Worm (Caenorhabditis elegans) whole organism, L3 larva: Measurements from ENCODE around the gene F01G12.18.

Experiments
- R02D3.7 ChIP-seq: fragments of 150-350 bp; optimal IDR thresholded peaks from 2 replicates; lab custom pipeline; 2014; ENCODE audit warnings: missing biosample characterization, missing genetic modification characterization
- ZK546.5 ChIP-seq: sonication (generic microtip); optimal IDR thresholded peaks from 2 replicates; lab custom pipeline; 2017; ENCODE audit warnings: missing biosample characterization, missing genetic modification characterization
- aly-2 ChIP-seq: fragments of 150-350 bp; optimal IDR thresholded peaks from 2 replicates; lab custom pipeline; 2014; ENCODE audit warnings: missing biosample characterization, missing genetic modification characterization
- ama-1 ChIP-seq: fragments of 150-350 bp; optimal IDR thresholded peaks from 2 replicates; lab custom pipeline; 2018
- ceh-16 ChIP-seq: sonication (generic microtip); optimal IDR thresholded peaks from 2 replicates; lab custom pipeline; 2017; ENCODE audit warnings: missing biosample characterization, missing genetic modification characterization
- ceh-82 ChIP-seq: fragments of 150-350 bp; optimal IDR thresholded peaks from 2 replicates; lab custom pipeline; 2014; ENCODE audit warnings: missing biosample characterization, missing genetic modification characterization
- ceh-9 ChIP-seq: sonication (generic microtip); optimal IDR thresholded peaks from 2 replicates; lab custom pipeline; 2018; ENCODE audit warnings: missing biosample characterization, missing genetic modification characterization
- daf-12 ChIP-seq: fragments of 150-350 bp; optimal IDR thresholded peaks from 2 replicates; lab custom pipeline; 2014; ENCODE audit warnings: missing biosample characterization, missing genetic modification reagents, missing genetic modification characterization
- egl-5 ChIP-seq: fragments of 150-350 bp; optimal IDR thresholded peaks from 2 replicates; lab custom pipeline; 2017; ENCODE audit warnings: missing biosample characterization, missing genetic modification reagents, missing genetic modification characterization, inconsistent platforms
- elt-1 ChIP-seq: fragments of 150-350 bp; optimal IDR thresholded peaks from 2 replicates; lab custom pipeline; 2014; ENCODE audit warnings: missing biosample characterization, missing genetic modification characterization
- elt-2 ChIP-seq: sonication (generic microtip); optimal IDR thresholded peaks from 2 replicates; lab custom pipeline; 2016; ENCODE audit warnings: missing genetic modification reagents, mild to moderate bottlenecking, missing genetic modification characterization, missing compliant biosample characterization
- elt-3 ChIP-seq, 3 experiments: fragments of 150-350 bp in 1 of 3; sonication (generic microtip) in 2 of 3; optimal IDR thresholded peaks; 2 replicates in 2 of 3; 4 replicates in 1 of 3; lab custom pipeline; 2014 to 2017; ENCODE audit warnings: missing biosample characterization in 3 of 3, missing genetic modification characterization in 3 of 3
- eor-1 ChIP-seq, 2 experiments: fragments of 150-350 bp; optimal IDR thresholded peaks; 2 replicates each; lab custom pipeline; 2014 to 2018; ENCODE audit warnings: missing biosample characterization in 2 of 2, missing genetic modification characterization in 2 of 2
- fkh-2 ChIP-seq: fragments of 150-350 bp; optimal IDR thresholded peaks from 2 replicates; lab custom pipeline; 2014; ENCODE audit warnings: missing biosample characterization, missing genetic modification reagents, missing genetic modification characterization
- fos-1 ChIP-seq: fragments of 150-350 bp; optimal IDR thresholded peaks from 2 replicates; lab custom pipeline; 2014; ENCODE audit warnings: missing biosample characterization, missing genetic modification characterization
- jun-1 ChIP-seq: fragments of 150-350 bp; optimal IDR thresholded peaks from 2 replicates; lab custom pipeline; 2014; ENCODE audit warnings: missing biosample characterization, missing genetic modification reagents, missing genetic modification characterization
- lin-15B ChIP-seq: fragments of 150-350 bp; optimal IDR thresholded peaks from 2 replicates; lab custom pipeline; 2014; ENCODE audit warnings: missing biosample characterization, missing genetic modification characterization
- lsy-12 ChIP-seq: sonication (generic microtip); optimal IDR thresholded peaks from 2 replicates; lab custom pipeline; 2016; ENCODE audit warnings: mild to moderate bottlenecking, missing genetic modification characterization, missing compliant biosample characterization
- mdl-1 ChIP-seq: fragments of 150-350 bp; optimal IDR thresholded peaks from 2 replicates; lab custom pipeline; 2014; ENCODE audit warnings: missing biosample characterization, missing genetic modification characterization
- mml-1 ChIP-seq: fragments of 150-350 bp; sonication (generic microtip); optimal IDR thresholded peaks from 3 replicates; lab custom pipeline; 2014; ENCODE audit warnings: missing biosample characterization, missing genetic modification characterization
- nhr-11 ChIP-seq: fragments of 150-350 bp; optimal IDR thresholded peaks from 2 replicates; lab custom pipeline; 2014; ENCODE audit warnings: missing biosample characterization, missing genetic modification characterization
- nhr-12 ChIP-seq: fragments of 150-350 bp; optimal IDR thresholded peaks from 2 replicates; lab custom pipeline; 2014; ENCODE audit warnings: missing biosample characterization, missing genetic modification characterization
- nhr-23 ChIP-seq: fragments of 150-350 bp; optimal IDR thresholded peaks from 2 replicates; lab custom pipeline; 2014; ENCODE audit warnings: missing biosample characterization, missing genetic modification reagents, missing genetic modification characterization
- nhr-237 ChIP-seq: fragments of 150-350 bp; optimal IDR thresholded peaks from 2 replicates; lab custom pipeline; 2014; ENCODE audit warnings: missing biosample characterization, missing genetic modification characterization
- nhr-25 ChIP-seq: sonication (generic microtip); optimal IDR thresholded peaks from 2 replicates; lab custom pipeline; 2017; ENCODE audit warnings: missing biosample characterization, missing genetic modification characterization
- nhr-28 ChIP-seq: fragments of 150-350 bp; optimal IDR thresholded peaks from 2 replicates; lab custom pipeline; 2014; ENCODE audit warnings: missing biosample characterization, missing genetic modification characterization
- nhr-77 ChIP-seq: fragments of 150-350 bp; optimal IDR thresholded peaks from 2 replicates; lab custom pipeline; 2014; ENCODE audit warnings: missing biosample characterization, missing genetic modification characterization
- pha-4 ChIP-seq: fragments of 150-350 bp; optimal IDR thresholded peaks from 2 replicates; lab custom pipeline; 2014; ENCODE audit warnings: missing biosample characterization, missing genetic modification reagents, missing genetic modification characterization
- pqm-1 ChIP-seq: fragments of 150-350 bp; optimal IDR thresholded peaks from 2 replicates; lab custom pipeline; 2017; ENCODE audit warnings: missing biosample characterization, missing genetic modification characterization, inconsistent platforms
- sea-2 ChIP-seq: fragments of 150-350 bp; sonication (generic microtip); optimal IDR thresholded peaks from 4 replicates; lab custom pipeline; 2014; ENCODE audit warnings: missing biosample characterization, missing genetic modification reagents, missing genetic modification characterization
- snpc-4 ChIP-seq: fragments of 150-350 bp; optimal IDR thresholded peaks from 2 replicates; lab custom pipeline; 2014; ENCODE audit warnings: missing biosample characterization, missing genetic modification characterization
- unc-39 ChIP-seq: sonication (generic microtip); optimal IDR thresholded peaks from 4 replicates; lab custom pipeline; 2017; ENCODE audit warnings: missing biosample characterization, missing genetic modification characterization
- unc-62 ChIP-seq: fragments of 150-350 bp; sonication (generic microtip); optimal IDR thresholded peaks from 4 replicates; lab custom pipeline; 2014; ENCODE audit warnings: missing biosample characterization, missing genetic modification reagents, missing genetic modification characterization
- zag-1 ChIP-seq: fragments of 150-350 bp; optimal IDR thresholded peaks from 2 replicates; lab custom pipeline; 2014; ENCODE audit warnings: missing biosample characterization, missing genetic modification characterization
- ztf-11 ChIP-seq: fragments of 150-350 bp; optimal IDR thresholded peaks from 2 replicates; lab custom pipeline; 2014; ENCODE audit warnings: missing biosample characterization, missing genetic modification characterization

The F01G12.18 gene

ce11 chrX:16443657-16444056, 45.4 kb upstream of the F01G12.18 start:
- TF ChIP-seq mdl-1 (tag; lab: Kevin White, UChicago) (no peak), elt-3 (tag; optimal IDR thresholded peaks at IDR 0.05; lab: Kevin White, UChicago) (no peak), ceh-9 (tag; lab: Kevin White, UChicago) (no peak), nhr-12 (tag; lab: Kevin White, UChicago) (no peak), eor-1 (tag; optimal IDR thresholded peaks at IDR 0.05; lab: Kevin White, UChicago) (no peak), pqm-1 (no peak), nhr-11 (tag; lab: Kevin White, UChicago) (no peak), nhr-23 (tag; lab: Kevin White, UChicago) (no peak), nhr-237 (no peak), elt-2 (tag; lab: Kevin White, UChicago) (no peak), zag-1 (tag; lab: Kevin White, UChicago) (no peak)
- TF ChIP-seq, all 47 proteins: peak for 0

DNA sequence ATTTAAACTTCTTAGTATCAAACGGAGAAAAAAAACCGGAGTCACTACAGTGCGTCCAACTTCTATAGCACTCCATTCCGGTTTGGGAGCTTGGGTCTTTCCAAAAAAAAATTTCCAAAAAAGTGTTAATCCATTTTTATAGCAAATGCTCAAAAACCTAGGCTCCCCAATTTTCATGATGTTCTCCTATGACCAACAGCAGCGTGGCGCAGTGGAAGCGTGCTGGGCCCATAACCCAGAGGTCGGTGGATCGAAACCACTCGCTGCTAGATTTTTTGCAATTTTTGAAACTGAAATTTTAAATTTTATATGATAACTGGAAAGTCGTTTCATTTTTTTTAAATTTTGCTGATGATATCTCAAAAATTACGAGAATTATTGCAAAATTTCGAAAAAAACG, 42.7 kb upstream of the F01G12.18 start:
- no peak for TF ChIP-seq ceh-9 (tag; lab: Kevin White, UChicago)
- TF ChIP-seq ama-1 = no peak
- no peak for TF ChIP-seq nhr-25 (tag; lab: Kevin White, UChicago)
- no peak for TF ChIP-seq lsy-12 (tag; lab: Kevin White, UChicago)
- no peak for TF ChIP-seq pha-4 (tag; lab: Kevin White, UChicago)
- TF ChIP-seq nhr-12 (tag; lab: Kevin White, UChicago) = no peak
- no peak for TF ChIP-seq nhr-237
- TF ChIP-seq nhr-28 (tag; lab: Kevin White, UChicago) = no peak
- no peak for TF ChIP-seq ceh-82 (tag; lab: Kevin White, UChicago)
- TF ChIP-seq mdl-1 (tag; lab: Kevin White, UChicago) = no peak
- no peak for TF ChIP-seq fkh-2 (tag; lab: Kevin White, UChicago)
- no peak for TF ChIP-seq daf-12 (tag; lab: Kevin White, UChicago)
- TF ChIP-seq elt-1 (tag; lab: Kevin White, UChicago) = no peak
- no peak for TF ChIP-seq sea-2 (GFP tag; lab: Kevin White, UChicago)
- no peak for TF ChIP-seq unc-39 (tag; lab: Kevin White, UChicago)
- TF ChIP-seq egl-5 (tag; lab: Kevin White, UChicago) = no peak
- no peak for TF ChIP-seq nhr-77 (tag; lab: Kevin White, UChicago)
- no peak for TF ChIP-seq ZK546.5
- no peak for TF ChIP-seq nhr-11 (tag; lab: Kevin White, UChicago)
- TF ChIP-seq mml-1 (tag; lab: Kevin White, UChicago) = no peak

DNA sequence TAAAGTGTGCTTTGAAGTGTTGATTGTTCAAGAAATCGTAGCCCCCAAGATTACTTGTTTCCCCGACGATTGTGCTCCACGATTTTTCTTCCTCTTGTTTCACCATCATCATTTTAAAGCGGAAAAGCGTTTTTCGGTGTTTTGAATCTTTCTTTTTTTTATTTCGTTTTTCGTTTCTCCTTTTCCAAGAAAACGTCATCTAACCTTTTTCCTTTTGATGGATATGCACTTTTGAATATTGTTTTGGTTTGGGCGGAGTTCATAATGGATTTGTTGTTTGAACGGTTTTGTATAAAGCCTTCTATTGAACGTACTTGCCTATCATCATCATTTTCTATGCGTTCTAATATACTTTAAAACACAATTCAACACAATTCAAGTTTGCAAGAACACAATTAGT, 33.9 kb upstream of the F01G12.18 start, which contains the start of gene F38E9.6:
F38E9.6 (plus strand) TSS at position 301 of the 400 bp plus-strand sequence.
- TF ChIP-seq eor-1 (tag; optimal IDR thresholded peaks at IDR 0.05; lab: Kevin White, UChicago) = no peak
- no peak for TF ChIP-seq pha-4 (tag; lab: Kevin White, UChicago)
- TF ChIP-seq jun-1 (tag; lab: Kevin White, UChicago) = no peak
- TF ChIP-seq unc-62 (GFP tag; lab: Kevin White, UChicago) = no peak
- no peak for TF ChIP-seq zag-1 (tag; lab: Kevin White, UChicago)
- no peak for TF ChIP-seq ZK546.5
- no peak for TF ChIP-seq ceh-9 (tag; lab: Kevin White, UChicago)
- TF ChIP-seq aly-2 (tag; lab: Kevin White, UChicago) = no peak
- no peak for TF ChIP-seq nhr-237
- no peak for TF ChIP-seq snpc-4 (tag; lab: Kevin White, UChicago)
- no peak for TF ChIP-seq lin-15B
- TF ChIP-seq pqm-1 = no peak
- no peak for TF ChIP-seq lsy-12 (tag; lab: Kevin White, UChicago)
- TF ChIP-seq elt-2 (tag; lab: Kevin White, UChicago) = no peak

DNA sequence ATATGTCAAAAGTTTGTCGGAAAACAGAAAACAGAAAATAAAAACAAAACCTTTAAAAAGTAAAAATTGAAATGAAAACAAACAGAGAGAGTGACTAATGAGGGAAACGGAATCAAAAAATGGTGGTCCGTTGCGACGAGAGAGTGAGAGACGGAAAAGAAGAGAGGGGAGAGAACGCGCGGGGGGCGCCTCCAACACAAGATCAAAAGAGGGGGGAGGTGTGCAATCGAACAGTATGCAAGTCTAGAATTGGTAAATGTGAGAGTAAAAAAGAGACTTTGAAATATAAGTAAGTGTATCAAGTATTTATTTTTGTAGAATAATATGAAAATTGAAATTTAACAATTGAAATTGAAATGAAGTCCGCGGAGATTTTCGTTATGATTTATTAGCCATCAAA, 20.1 kb upstream of the F01G12.18 start:
- no peak for TF ChIP-seq egl-5 (tag; lab: Kevin White, UChicago)
- TF ChIP-seq ceh-16 (tag; lab: Kevin White, UChicago) = no peak
- TF ChIP-seq R02D3.7 (tag; lab: Kevin White, UChicago) = no peak
- no peak for TF ChIP-seq ztf-11 (tag; lab: Kevin White, UChicago)
- no peak for TF ChIP-seq ama-1
- TF ChIP-seq fos-1 (tag; lab: Kevin White, UChicago) = no peak
- TF ChIP-seq aly-2 (tag; lab: Kevin White, UChicago) = no peak
- no peak for TF ChIP-seq jun-1 (tag; lab: Kevin White, UChicago)
- TF ChIP-seq nhr-237 = no peak
- TF ChIP-seq pqm-1 = no peak
- TF ChIP-seq lsy-12 (tag; lab: Kevin White, UChicago) = no peak
- TF ChIP-seq eor-1 (tag; optimal IDR thresholded peaks at IDR 0.05; lab: Kevin White, UChicago) = no peak
- TF ChIP-seq, all 47 proteins: peak for 0
